Fruit fly (Drosophila melanogaster) whole organism, embryonic: ENCODE results near the gene Kr-h2.

Experiments used
- C15 ChIP-seq: fragments of 200-800 bp; sonication (Bioruptor generic); IDR thresholded peaks from 3 replicates; pipeline ENCODE4 v1.3.6; 2022; ENCODE audit warnings: missing biosample characterization, missing genetic modification characterization
- CG10565 ChIP-seq: fragments of 200-800 bp; sonication (Bioruptor generic); optimal IDR thresholded peaks from 3 replicates; lab custom pipeline; 2016; ENCODE audit warnings: missing biosample characterization, mild to moderate bottlenecking, missing genetic modification characterization
- CG11723 ChIP-seq: fragments of 200-800 bp; sonication (Bioruptor generic); optimal IDR thresholded peaks from 2 replicates; lab custom pipeline; 2017; ENCODE audit warnings: missing biosample characterization, mild to moderate bottlenecking, missing genetic modification characterization
- CG12299 ChIP-seq: fragments of 200-800 bp; sonication (Bioruptor generic); optimal IDR thresholded peaks from 2 replicates; lab custom pipeline; 2018; ENCODE audit warnings: missing biosample characterization, mild to moderate bottlenecking, missing genetic modification characterization
- CG14014 ChIP-seq: fragments of 200-800 bp; sonication (Bioruptor generic); IDR thresholded peaks from 2 replicates; pipeline ENCODE4 v1.3.6; 2022; ENCODE audit warnings: missing biosample characterization, missing genetic modification characterization
- CG14441 ChIP-seq: fragments of 200-800 bp; sonication (Bioruptor generic); IDR thresholded peaks from 2 replicates; pipeline ENCODE4 v1.3.6; 2022; ENCODE audit warnings: missing biosample characterization, missing genetic modification characterization
- CG15269 ChIP-seq: fragments of 200-800 bp; sonication (Bioruptor generic); optimal IDR thresholded peaks from 2 replicates; lab custom pipeline; 2018; ENCODE audit warnings: missing biosample characterization, mild to moderate bottlenecking, missing genetic modification characterization, moderate library complexity
- CG15479 ChIP-seq: fragments of 200-800 bp; sonication (Bioruptor generic); optimal IDR thresholded peaks from 3 replicates; lab custom pipeline; 2019; ENCODE audit warnings: missing biosample characterization, mild to moderate bottlenecking, missing genetic modification characterization, moderate library complexity
- CG17186 ChIP-seq: fragments of 200-800 bp; sonication (Bioruptor generic); optimal IDR thresholded peaks from 3 replicates; lab custom pipeline; 2017; ENCODE audit warnings: missing biosample characterization, missing genetic modification reagents, missing genetic modification characterization
- CG17612 ChIP-seq: fragments of 200-800 bp; sonication (Bioruptor generic); IDR thresholded peaks from 2 replicates; pipeline ENCODE4 v1.3.6; 2022; ENCODE audit warnings: missing biosample characterization, missing genetic modification characterization
- CG18011 ChIP-seq: fragments of 200-800 bp; sonication (Bioruptor generic); optimal IDR thresholded peaks from 2 replicates; lab custom pipeline; 2017; ENCODE audit warnings: missing biosample characterization, missing genetic modification characterization, mild to moderate bottlenecking, moderate library complexity, missing genotype
- CG18262 ChIP-seq: fragments of 200-800 bp; optimal IDR thresholded peaks from 3 replicates; lab custom pipeline; 2019; ENCODE audit warnings: missing biosample characterization, mild to moderate bottlenecking, missing genetic modification characterization, moderate library complexity
- CG2202 ChIP-seq: fragments of 200-800 bp; sonication (Bioruptor generic); optimal IDR thresholded peaks from 2 replicates; lab custom pipeline; 2018; ENCODE audit warnings: missing biosample characterization, mild to moderate bottlenecking, missing genetic modification characterization
- CG3281 ChIP-seq: fragments of 200-800 bp; sonication (Bioruptor generic); optimal IDR thresholded peaks from 3 replicates; lab custom pipeline; 2017; ENCODE audit warnings: missing biosample characterization, mild to moderate bottlenecking, missing genetic modification characterization
- CG4328 ChIP-seq: fragments of 200-800 bp; sonication (Bioruptor generic); optimal IDR thresholded peaks from 3 replicates; lab custom pipeline; 2017; ENCODE audit warnings: missing biosample characterization, missing genetic modification reagents, missing genetic modification characterization
- CG6689 ChIP-seq: fragments of 200-800 bp; sonication (Bioruptor generic); IDR thresholded peaks from 2 replicates; pipeline ENCODE4 v1.3.6; 2022; ENCODE audit warnings: missing biosample characterization, missing genetic modification characterization
- CG7839 ChIP-seq: fragments of 200-800 bp; sonication (Bioruptor generic); optimal IDR thresholded peaks from 3 replicates; lab custom pipeline; 2018; ENCODE audit warnings: missing biosample characterization, mild to moderate bottlenecking, missing genetic modification characterization, moderate library complexity
- Doc3 ChIP-seq: fragments of 200-800 bp; sonication (Bioruptor generic); IDR thresholded peaks from 3 replicates; pipeline ENCODE4 v1.3.6; 2022; ENCODE audit warnings: missing biosample characterization, missing genetic modification characterization; ENCODE audit not compliant: partially characterized antibody
- Dp ChIP-seq: fragments of 200-800 bp; sonication (Bioruptor generic); optimal IDR thresholded peaks from 2 replicates; lab custom pipeline; 2018; ENCODE audit warnings: missing biosample characterization, mild to moderate bottlenecking, missing genetic modification characterization, moderate library complexity
- Fer2 ChIP-seq: fragments of 200-800 bp; sonication (Bioruptor generic); optimal IDR thresholded peaks from 2 replicates; lab custom pipeline; 2018; ENCODE audit warnings: missing biosample characterization, mild to moderate bottlenecking, missing genetic modification characterization, moderate library complexity
- HHEX ChIP-seq: fragments of 200-800 bp; sonication (Bioruptor generic); optimal IDR thresholded peaks from 3 replicates; lab custom pipeline; 2017; ENCODE audit warnings: missing biosample characterization, mild to moderate bottlenecking, missing genetic modification characterization, missing genetic modification reagents
- HLH54F ChIP-seq: fragments of 200-800 bp; sonication (Bioruptor generic); optimal IDR thresholded peaks from 3 replicates; lab custom pipeline; 2016; ENCODE audit warnings: missing biosample characterization, missing genetic modification characterization
- HLHmδ ChIP-seq: fragments of 200-800 bp; sonication (Bioruptor generic); optimal IDR thresholded peaks from 2 replicates; lab custom pipeline; 2018; ENCODE audit warnings: missing biosample characterization, mild to moderate bottlenecking, missing genetic modification characterization, moderate library complexity
- Hsf ChIP-seq: fragments of 200-800 bp; sonication (Bioruptor generic); optimal IDR thresholded peaks from 3 replicates; lab custom pipeline; 2016; ENCODE audit warnings: missing biosample characterization, missing genetic modification characterization
- MESR4 ChIP-seq: fragments of 200-800 bp; sonication (Bioruptor generic); optimal IDR thresholded peaks from 2 replicates; lab custom pipeline; 2018; ENCODE audit warnings: missing biosample characterization, mild to moderate bottlenecking, missing genetic modification characterization, moderate library complexity
- Mes4 ChIP-seq: fragments of 200-800 bp; sonication (Bioruptor generic); optimal IDR thresholded peaks from 2 replicates; lab custom pipeline; 2016; ENCODE audit warnings: missing biosample characterization, missing genetic modification characterization
- Myb ChIP-seq: fragments of 200-800 bp; sonication (Bioruptor generic); optimal IDR thresholded peaks from 2 replicates; lab custom pipeline; 2016; ENCODE audit warnings: missing biosample characterization, missing genetic modification characterization
- Nf-YB ChIP-seq: fragments of 200-800 bp; sonication (Bioruptor generic); optimal IDR thresholded peaks from 3 replicates; lab custom pipeline; 2019; ENCODE audit warnings: missing biosample characterization, mild to moderate bottlenecking, missing genetic modification characterization, moderate library complexity
- Poxn ChIP-seq: fragments of 200-800 bp; sonication (Bioruptor generic); IDR thresholded peaks from 2 replicates; pipeline ENCODE4 v1.3.6; 2022; ENCODE audit warnings: missing biosample characterization, missing genetic modification characterization
- Sry-δ ChIP-seq: fragments of 200-800 bp; sonication (Bioruptor generic); optimal IDR thresholded peaks from 2 replicates; lab custom pipeline; 2016; ENCODE audit warnings: missing biosample characterization, missing genetic modification characterization
- Trl ChIP-seq, 3 experiments: fragments of >200 bp in 2 of 3; fragments of 200-800 bp in 1 of 3; sonication (Bioruptor generic) in 1 of 3; optimal IDR thresholded peaks; 2 replicates in 1 of 3; 3 replicates in 2 of 3; lab custom pipeline; 2016 to 2017; ENCODE audit warnings: missing biosample characterization in 1 of 3, missing genetic modification characterization in 1 of 3
- ab ChIP-seq: fragments of 200-800 bp; sonication (Bioruptor generic); optimal IDR thresholded peaks from 2 replicates; lab custom pipeline; 2016; ENCODE audit warnings: missing biosample characterization, missing genetic modification characterization
- bcd ChIP-seq: fragments of 200-800 bp; sonication (Bioruptor generic); optimal IDR thresholded peaks from 2 replicates; lab custom pipeline; 2017; ENCODE audit warnings: missing biosample characterization, mild to moderate bottlenecking, missing genetic modification characterization
- bsh ChIP-seq, 2 experiments: fragments of 200-800 bp; sonication (Bioruptor generic); optimal IDR thresholded peaks; 2 replicates each; lab custom pipeline; 2017 to 2018; ENCODE audit warnings: mild to moderate bottlenecking in 2 of 2, missing biosample characterization in 2 of 2, missing genetic modification characterization in 2 of 2, moderate library complexity in 1 of 2
- ems ChIP-seq: fragments of 200-800 bp; sonication (Bioruptor generic); optimal IDR thresholded peaks from 3 replicates; lab custom pipeline; 2016; ENCODE audit warnings: missing biosample characterization, missing genetic modification characterization
- gem ChIP-seq: fragments of 200-800 bp; sonication (Bioruptor generic); optimal IDR thresholded peaks from 2 replicates; lab custom pipeline; 2019; ENCODE audit warnings: missing biosample characterization, mild to moderate bottlenecking, missing genetic modification characterization, moderate library complexity
- gfzf ChIP-seq: fragments of 200-800 bp; sonication (Bioruptor generic); optimal IDR thresholded peaks from 2 replicates; lab custom pipeline; 2016; ENCODE audit warnings: missing biosample characterization, mild to moderate bottlenecking, missing genetic modification characterization, moderate library complexity
- h ChIP-seq: fragments of >200 bp; optimal IDR thresholded peaks from 2 replicates; lab custom pipeline; 2017
- lilli ChIP-seq: fragments of 200-800 bp; sonication (Bioruptor generic); optimal IDR thresholded peaks from 3 replicates; lab custom pipeline; 2016; ENCODE audit warnings: missing biosample characterization, missing genetic modification characterization
- lola ChIP-seq, 3 experiments: fragments of >200 bp in 2 of 3; fragments of 200-800 bp in 1 of 3; sonication (Bioruptor generic) in 1 of 3; optimal IDR thresholded peaks; 2 replicates each; lab custom pipeline; 2017 to 2019; ENCODE audit warnings: missing biosample characterization in 3 of 3, missing genetic modification characterization in 3 of 3, mild to moderate bottlenecking in 1 of 3, moderate library complexity in 1 of 3
- maf-S ChIP-seq: fragments of 200-800 bp; sonication (Bioruptor generic); optimal IDR thresholded peaks from 2 replicates; lab custom pipeline; 2016; ENCODE audit warnings: missing biosample characterization, missing genetic modification characterization
- org-1 ChIP-seq: fragments of 200-800 bp; sonication (Bioruptor generic); optimal IDR thresholded peaks from 2 replicates; lab custom pipeline; 2017; ENCODE audit warnings: missing biosample characterization, missing genetic modification characterization
- phol ChIP-seq: fragments of 200-800 bp; sonication (Bioruptor generic); optimal IDR thresholded peaks from 3 replicates; lab custom pipeline; 2018; ENCODE audit warnings: missing biosample characterization, mild to moderate bottlenecking, missing genetic modification characterization, moderate library complexity
- pros ChIP-seq: fragments of 200-800 bp; sonication (Bioruptor generic); optimal IDR thresholded peaks from 3 replicates; lab custom pipeline; 2019; ENCODE audit warnings: missing biosample characterization, mild to moderate bottlenecking, missing genetic modification characterization, moderate library complexity
- shn ChIP-seq: fragments of 200-800 bp; sonication (Bioruptor generic); optimal IDR thresholded peaks from 3 replicates; lab custom pipeline; 2016; ENCODE audit warnings: missing biosample characterization, missing genetic modification characterization
- slp2 ChIP-seq: fragments of 200-800 bp; sonication (Bioruptor generic); optimal IDR thresholded peaks from 2 replicates; lab custom pipeline; 2016; ENCODE audit warnings: missing biosample characterization, missing genetic modification characterization
- tll ChIP-seq, 2 experiments: fragments of 200-800 bp in 1 of 2; fragments of >200 bp in 1 of 2; sonication (Bioruptor generic) in 1 of 2; optimal IDR thresholded peaks; 2 replicates each; lab custom pipeline; 2017 to 2019; ENCODE audit warnings: missing biosample characterization in 2 of 2, missing genetic modification characterization in 2 of 2, mild to moderate bottlenecking in 1 of 2, moderate library complexity in 1 of 2
- tx ChIP-seq: fragments of 200-800 bp; sonication (Bioruptor generic); optimal IDR thresholded peaks from 2 replicates; lab custom pipeline; 2016; ENCODE audit warnings: missing biosample characterization, missing genetic modification characterization

Gene Kr-h2

DNA sequence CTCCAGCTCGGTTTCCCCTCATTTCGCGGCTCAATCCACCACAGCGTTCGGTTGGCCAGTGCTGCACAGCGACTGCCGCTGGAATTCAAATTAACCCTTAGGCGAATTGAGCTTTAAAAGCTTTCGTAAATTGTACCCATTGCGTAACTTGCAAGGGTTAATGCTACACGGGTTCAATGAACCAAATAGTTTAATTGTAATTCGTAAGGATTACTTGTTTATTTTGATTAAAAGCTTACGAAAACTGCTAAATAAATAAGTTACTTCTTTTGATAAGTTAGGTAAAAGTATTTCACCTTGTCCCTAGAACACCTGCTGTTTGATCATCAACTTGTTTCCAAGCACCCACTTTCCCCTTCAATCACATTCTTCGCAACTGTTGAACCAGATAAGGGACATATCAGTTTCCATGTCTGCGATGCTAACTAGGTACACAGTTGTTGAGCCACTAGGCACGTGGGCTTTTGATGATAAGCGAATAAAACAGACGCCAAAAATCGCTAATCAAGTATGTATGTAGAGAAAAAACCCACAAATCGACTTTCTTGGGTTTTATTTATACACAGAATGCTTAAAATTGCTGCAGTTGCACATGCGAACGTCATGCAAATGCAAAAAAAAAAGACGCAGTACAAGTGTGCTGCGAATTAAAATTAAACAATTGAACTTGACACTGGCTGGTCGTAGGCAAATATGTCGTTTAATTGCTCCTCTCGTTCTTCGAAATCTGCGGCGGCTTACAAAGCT, 24.6 kb upstream of the Kr-h2 start, which contains the start of gene Pfas (continued):
- TF ChIP-seq tll (GFP tag; optimal IDR thresholded peaks at IDR 0.05; lab: Kevin White, UChicago) (no peak), Doc3 (GFP tag; lab: Robert Waterston, UW) (no peak), CG15269 (peak; percentile 44), pros (no peak), tx (GFP tag; lab: Kevin White, UChicago) (peak; percentile 47), lola (GFP tag; optimal IDR thresholded peaks at IDR 0.05; lab: Kevin White, UChicago) (no peak), CG3281 (GFP tag; lab: Kevin White, UChicago) (peak; percentile 73), HHEX (GFP tag; lab: Kevin White, UChicago) (peak; percentile 27), MESR4 (GFP tag; lab: Kevin White, UChicago) (peak; percentile 25), HLH54F (peak; percentile 72), maf-S (peak; percentile 27), h (lab: Kevin White, UChicago) (no peak), gem (tag; lab: Kevin White, UChicago) (no peak), bsh (GFP tag; optimal IDR thresholded peaks at IDR 0.05; lab: Kevin White, UChicago) (peak in 1 of 2 experiments; percentile 45), Mes4 (GFP tag; lab: Kevin White, UChicago) (no peak), Hsf (GFP tag; lab: Kevin White, UChicago) (peak; percentile 45), Dp (peak; percentile 81), CG6689 (no peak), Fer2 (no peak), CG17186 (GFP tag; lab: Kevin White, UChicago) (no peak), phol (peak; percentile 21), org-1 (GFP tag; lab: Kevin White, UChicago) (peak; percentile 25), Nf-YB (GFP tag; lab: Kevin White, UChicago) (no peak), Myb (GFP tag; lab: Kevin White, UChicago) (peak; percentile 95), gfzf (GFP tag; lab: Kevin White, UChicago) (no peak), CG15479 (GFP tag; lab: Kevin White, UChicago) (no peak), lilli (GFP tag; lab: Kevin White, UChicago) (peak; percentile 81), CG18011 (GFP tag; lab: Kevin White, UChicago) (peak; percentile 56), bcd (peak; percentile 40), shn (GFP tag; lab: Kevin White, UChicago) (peak; percentile 44), Poxn (GFP tag; lab: Robert Waterston, UW) (no peak), CG18262 (tag; lab: Kevin White, UChicago) (peak; percentile 33), Sry-δ (GFP tag; lab: Kevin White, UChicago) (peak; percentile 34), slp2 (GFP tag; lab: Kevin White, UChicago) (no peak), ems (GFP tag; lab: Kevin White, UChicago) (peak; percentile 41), CG14441 (GFP tag; lab: Robert Waterston, UW) (no peak), CG14014 (GFP tag; lab: Robert Waterston, UW) (peak; percentile 42; the same call in 1 of the 2 replicates), CG7839 (peak; percentile 55), CG4328 (peak; percentile 27), CG10565 (GFP tag; lab: Kevin White, UChicago) (no peak), CG17612 (GFP tag; lab: Robert Waterston, UW) (no peak), C15 (GFP tag; lab: Robert Waterston, UW) (no peak), Trl (optimal IDR thresholded peaks at IDR 0.05; lab: Kevin White, UChicago) (no peak), Trl (GFP tag; optimal IDR thresholded peaks at IDR 0.05; lab: Kevin White, UChicago) (peak; percentile 52), ab (GFP tag; lab: Kevin White, UChicago) (no peak), CG12299 (no peak), CG11723 (GFP tag; lab: Kevin White, UChicago) (no peak), CG2202 (tag; lab: Kevin White, UChicago) (no peak), HLHmδ (GFP tag; lab: Kevin White, UChicago) (no peak)
